Fruit fly (Drosophila melanogaster) whole organism, adult: ENCODE results near the gene CG43403.

Experiments used
- CG11617 ChIP-seq: fragments of 200-800 bp; sonication (Bioruptor generic); optimal IDR thresholded peaks from 2 replicates; lab custom pipeline; 2017; ENCODE audit warnings: mild to moderate bottlenecking, missing biosample characterization, missing genetic modification reagents, missing genetic modification characterization
- CG12768 ChIP-seq: fragments of 200-800 bp; sonication (Bioruptor generic); optimal IDR thresholded peaks from 2 replicates; lab custom pipeline; 2017; ENCODE audit warnings: missing biosample characterization, missing genetic modification characterization, mild to moderate bottlenecking, moderate library complexity, missing genetic modification reagents
- CG14711 ChIP-seq: fragments of 200-800 bp; sonication (Bioruptor generic); optimal IDR thresholded peaks from 2 replicates; lab custom pipeline; 2018; ENCODE audit warnings: missing biosample characterization, mild to moderate bottlenecking, missing genetic modification characterization, moderate library complexity
- CG1620 ChIP-seq: fragments of 200-800 bp; sonication (Bioruptor generic); optimal IDR thresholded peaks from 2 replicates; lab custom pipeline; 2016; ENCODE audit warnings: missing biosample characterization, missing genetic modification characterization
- CG33017 ChIP-seq: fragments of 200-800 bp; sonication (Bioruptor generic); optimal IDR thresholded peaks from 2 replicates; lab custom pipeline; 2018; ENCODE audit warnings: missing biosample characterization, mild to moderate bottlenecking, missing genetic modification characterization, moderate library complexity
- CG5204 ChIP-seq: fragments of 200-800 bp; sonication (Bioruptor generic); optimal IDR thresholded peaks from 2 replicates; lab custom pipeline; 2016; ENCODE audit warnings: missing biosample characterization, missing genetic modification characterization
- CG7045 ChIP-seq: fragments of 200-800 bp; sonication (Bioruptor generic); optimal IDR thresholded peaks from 2 replicates; lab custom pipeline; 2017; ENCODE audit warnings: missing biosample characterization, mild to moderate bottlenecking, missing genetic modification characterization
- CG7101 ChIP-seq: fragments of 200-800 bp; sonication (Bioruptor generic); optimal IDR thresholded peaks from 2 replicates; lab custom pipeline; 2018; ENCODE audit warnings: missing biosample characterization, mild to moderate bottlenecking, missing genetic modification characterization, moderate library complexity
- Clk ChIP-seq: fragments of 200-800 bp; sonication (Bioruptor generic); optimal IDR thresholded peaks from 2 replicates; lab custom pipeline; 2017; ENCODE audit warnings: missing biosample characterization, missing genetic modification characterization
- Crg-1 ChIP-seq: fragments of 200-800 bp; sonication (Bioruptor generic); optimal IDR thresholded peaks from 2 replicates; lab custom pipeline; 2016; ENCODE audit warnings: missing biosample characterization, missing genetic modification characterization
- Hr96 ChIP-seq: fragments of 200-800 bp; sonication (Bioruptor generic); optimal IDR thresholded peaks from 2 replicates; lab custom pipeline; 2016; ENCODE audit warnings: missing biosample characterization, missing genetic modification characterization
- Mnt ChIP-seq: fragments of 200-800 bp; sonication (Bioruptor generic); optimal IDR thresholded peaks from 2 replicates; lab custom pipeline; 2016; ENCODE audit warnings: missing biosample characterization, mild to moderate bottlenecking, missing genetic modification characterization
- bab1 ChIP-seq: fragments of 200-800 bp; sonication (Bioruptor generic); optimal IDR thresholded peaks from 3 replicates; lab custom pipeline; 2019; ENCODE audit warnings: missing biosample characterization, mild to moderate bottlenecking, missing genetic modification characterization, moderate library complexity
- kay ChIP-seq: fragments of 200-800 bp; sonication (Bioruptor generic); peaks from one replicate; lab custom pipeline; 2016; ENCODE audit warnings: missing biosample characterization, missing genetic modification characterization, borderline replicate concordance
- ovo ChIP-seq: fragments of 200-800 bp; sonication (Bioruptor generic); optimal IDR thresholded peaks from 2 replicates; lab custom pipeline; 2016; ENCODE audit warnings: missing biosample characterization, missing genetic modification characterization
- pad ChIP-seq: fragments of 200-800 bp; sonication (Bioruptor generic); optimal IDR thresholded peaks from 3 replicates; lab custom pipeline; 2017; ENCODE audit warnings: missing biosample characterization, missing genetic modification characterization, mild to moderate bottlenecking, moderate library complexity, missing genetic modification reagents
- tj ChIP-seq: fragments of 200-800 bp; sonication (Bioruptor generic); optimal IDR thresholded peaks from 3 replicates; lab custom pipeline; 2017; ENCODE audit warnings: missing biosample characterization, mild to moderate bottlenecking, missing genetic modification characterization, moderate library complexity
- toe ChIP-seq: fragments of 200-800 bp; sonication (Bioruptor generic); optimal IDR thresholded peaks from 2 replicates; lab custom pipeline; 2016; ENCODE audit warnings: missing biosample characterization, missing genetic modification characterization

CG43403 gene

dm6 chr2L:2652314-2652713, 32.3 kb downstream of the CG43403 start, which contains the start of gene CG33125:
Gene CG33125 (minus strand): TSS chr2L:2652414.
- no peak for TF ChIP-seq Clk
- TF ChIP-seq toe (GFP tag; lab: Kevin White, UChicago): no peak
- TF ChIP-seq CG12768 (GFP tag; lab: Kevin White, UChicago): no peak
- TF ChIP-seq CG7045 (GFP tag; lab: Kevin White, UChicago): no peak
- TF ChIP-seq CG11617: no peak
- TF ChIP-seq CG14711 (tag; lab: Kevin White, UChicago): no peak
- TF ChIP-seq Crg-1 (GFP tag; lab: Kevin White, UChicago): no peak

dm6 chr2L:2652746-2653145, 32.8 kb downstream of the CG43403 start, which contains the start of gene Prosbeta4R1:
Gene Prosbeta4R1 (plus strand): TSS chr2L:2653046.
- no peak for TF ChIP-seq CG12768 (GFP tag; lab: Kevin White, UChicago)
- TF ChIP-seq ovo (GFP tag; lab: Kevin White, UChicago): no peak

dm6 chr2L:2653749-2654148, 33.8 kb downstream of the CG43403 start, which contains the start of gene Or23a:
Gene Or23a (plus strand): TSS chr2L:2654049.
- no peak for TF ChIP-seq CG7101
- TF ChIP-seq kay (GFP tag; lab: Kevin White, UChicago): no peak
- TF ChIP-seq tj (GFP tag; lab: Kevin White, UChicago): no peak
- no peak for TF ChIP-seq CG33017
- no peak for TF ChIP-seq CG14711 (tag; lab: Kevin White, UChicago)
- no peak for TF ChIP-seq bab1
- no peak for TF ChIP-seq Mnt (GFP tag; lab: Kevin White, UChicago)
- no peak for TF ChIP-seq toe (GFP tag; lab: Kevin White, UChicago)
- TF ChIP-seq Crg-1 (GFP tag; lab: Kevin White, UChicago): no peak
- no peak for TF ChIP-seq pad (GFP tag; lab: Kevin White, UChicago)
- TF ChIP-seq Hr96 (GFP tag; lab: Kevin White, UChicago): no peak
- TF ChIP-seq CG11617: no peak
- TF ChIP-seq CG7045 (GFP tag; lab: Kevin White, UChicago): no peak
- TF ChIP-seq CG5204 (GFP tag; lab: Kevin White, UChicago): no peak
- TF ChIP-seq ovo (GFP tag; lab: Kevin White, UChicago): no peak

- TF ChIP-seq kay (GFP tag; lab: Kevin White, UChicago): no peak
- TF ChIP-seq CG11617: no peak
- TF ChIP-seq tj (GFP tag; lab: Kevin White, UChicago): no peak
- no peak for TF ChIP-seq CG33017
- TF ChIP-seq ovo (GFP tag; lab: Kevin White, UChicago): no peak
- TF ChIP-seq CG5204 (GFP tag; lab: Kevin White, UChicago): no peak
- no peak for TF ChIP-seq CG14711 (tag; lab: Kevin White, UChicago)
- no peak for TF ChIP-seq Mnt (GFP tag; lab: Kevin White, UChicago)
Measured at dm6 chr2L:2655094-2655493, 35.1 kb downstream of the CG43403 start, which contains the start of gene Prosbeta4R2. Gene Prosbeta4R2 (plus strand): TSS chr2L:2655394.

- no peak for TF ChIP-seq CG12768 (GFP tag; lab: Kevin White, UChicago)
- TF ChIP-seq CG33017: no peak
- TF ChIP-seq bab1: no peak
- no peak for TF ChIP-seq toe (GFP tag; lab: Kevin White, UChicago)
- no peak for TF ChIP-seq CG11617
- TF ChIP-seq Hr96 (GFP tag; lab: Kevin White, UChicago): no peak
- no peak for TF ChIP-seq Clk
- no peak for TF ChIP-seq CG14711 (tag; lab: Kevin White, UChicago)
- no peak for TF ChIP-seq pad (GFP tag; lab: Kevin White, UChicago)
Measured at dm6 chr2L:2664762-2665161, 44.8 kb downstream of the CG43403 start, which contains the start of gene Trf4. Gene Trf4 (plus strand): TSS chr2L:2665062.

- no peak for TF ChIP-seq CG1620 (GFP tag; lab: Kevin White, UChicago)
- no peak for TF ChIP-seq Clk
- no peak for TF ChIP-seq toe (GFP tag; lab: Kevin White, UChicago)
- no peak for TF ChIP-seq CG11617
- no peak for TF ChIP-seq kay (GFP tag; lab: Kevin White, UChicago)
- TF ChIP-seq CG7101: no peak
- no peak for TF ChIP-seq Crg-1 (GFP tag; lab: Kevin White, UChicago)
- no peak for TF ChIP-seq CG5204 (GFP tag; lab: Kevin White, UChicago)
- TF ChIP-seq Mnt (GFP tag; lab: Kevin White, UChicago): no peak
Measured at dm6 chr2L:2669523-2669922, 49.5 kb downstream of the CG43403 start, which contains the start of gene Gr23a. Gene Gr23a (plus strand): TSS chr2L:2669823.
